Fruit fly (Drosophila melanogaster) whole organism, prepupa: ENCODE data around the gene GluClalpha.

Experiments used
- Blimp-1 ChIP-seq: fragments of 200-800 bp; sonication (Bioruptor generic); optimal IDR thresholded peaks from 3 replicates; lab custom pipeline; 2017; ENCODE audit warnings: missing biosample characterization, missing genetic modification characterization, mild to moderate bottlenecking, moderate library complexity, missing genetic modification reagents
- CG11902 ChIP-seq: fragments of 200-800 bp; sonication (Bioruptor generic); optimal IDR thresholded peaks from 3 replicates; lab custom pipeline; 2016; ENCODE audit warnings: missing biosample characterization, missing genetic modification characterization
- CG16779 ChIP-seq: fragments of 200-800 bp; sonication (Bioruptor generic); optimal IDR thresholded peaks from 3 replicates; lab custom pipeline; 2017; ENCODE audit warnings: missing biosample characterization, mild to moderate bottlenecking, missing genetic modification characterization
- CG3032 ChIP-seq: fragments of 200-800 bp; optimal IDR thresholded peaks from 2 replicates; lab custom pipeline; 2019; ENCODE audit warnings: missing biosample characterization, mild to moderate bottlenecking, missing genetic modification characterization, moderate library complexity
- CG32006 ChIP-seq: fragments of 200-800 bp; sonication (Bioruptor generic); optimal IDR thresholded peaks from 3 replicates; lab custom pipeline; 2017; ENCODE audit warnings: missing biosample characterization, mild to moderate bottlenecking, missing genetic modification characterization
- CG34406 ChIP-seq: fragments of 200-800 bp; sonication (Bioruptor generic); optimal IDR thresholded peaks from 3 replicates; lab custom pipeline; 2016; ENCODE audit warnings: missing biosample characterization, missing genetic modification characterization
- CG4318 ChIP-seq: fragments of 200-800 bp; sonication (Bioruptor generic); optimal IDR thresholded peaks from 3 replicates; lab custom pipeline; 2017; ENCODE audit warnings: missing biosample characterization, mild to moderate bottlenecking, missing genetic modification characterization
- CG6163 ChIP-seq: fragments of 200-800 bp; sonication (Bioruptor generic); IDR thresholded peaks from 3 replicates; pipeline ENCODE4 v1.3.6; 2022; ENCODE audit warnings: missing biosample characterization, missing genetic modification characterization
- CG6276 ChIP-seq: fragments of 200-800 bp; sonication (Bioruptor generic); optimal IDR thresholded peaks from 2 replicates; lab custom pipeline; 2017; ENCODE audit warnings: missing biosample characterization, mild to moderate bottlenecking, missing genetic modification characterization
- CG7368 ChIP-seq: fragments of 200-800 bp; sonication (Bioruptor generic); optimal IDR thresholded peaks from 3 replicates; lab custom pipeline; 2016; ENCODE audit warnings: missing biosample characterization, missing genetic modification characterization
- CG8119 ChIP-seq: fragments of 200-800 bp; sonication (Bioruptor generic); IDR thresholded peaks from 3 replicates; pipeline ENCODE4 v1.3.6; 2022; ENCODE audit warnings: missing biosample characterization, missing genetic modification characterization
- CG8632 ChIP-seq: fragments of 200-800 bp; sonication (Bioruptor generic); optimal IDR thresholded peaks from 3 replicates; lab custom pipeline; 2016; ENCODE audit warnings: missing biosample characterization, missing genetic modification characterization
- Eip78C ChIP-seq: fragments of 200-800 bp; sonication (Bioruptor generic); peaks from one replicate; lab custom pipeline; 2016; ENCODE audit warnings: missing biosample characterization, missing genetic modification characterization
- Ets21C ChIP-seq: fragments of 200-800 bp; sonication (Bioruptor generic); optimal IDR thresholded peaks from 3 replicates; lab custom pipeline; 2016; ENCODE audit warnings: missing biosample characterization, missing genetic modification characterization
- Ets96B ChIP-seq: fragments of 200-800 bp; optimal IDR thresholded peaks from 2 replicates; lab custom pipeline; 2019; ENCODE audit warnings: missing biosample characterization, mild to moderate bottlenecking, missing genetic modification characterization, moderate library complexity
- Hr4 ChIP-seq: fragments of 200-800 bp; sonication (Bioruptor generic); optimal IDR thresholded peaks from 3 replicates; lab custom pipeline; 2016; ENCODE audit warnings: missing biosample characterization, missing genetic modification characterization
- Lpt ChIP-seq: fragments of 200-800 bp; sonication (Bioruptor generic); optimal IDR thresholded peaks from 3 replicates; lab custom pipeline; 2016; ENCODE audit warnings: missing biosample characterization, missing genetic modification characterization
- Met ChIP-seq: fragments of 200-800 bp; sonication (Bioruptor generic); optimal IDR thresholded peaks from 3 replicates; lab custom pipeline; 2016; ENCODE audit warnings: missing biosample characterization, missing genetic modification characterization
- OdsH ChIP-seq: fragments of 200-800 bp; sonication (Bioruptor generic); optimal IDR thresholded peaks from 3 replicates; lab custom pipeline; 2016; ENCODE audit warnings: missing biosample characterization, missing genetic modification characterization
- Sox14 ChIP-seq: fragments of 200-800 bp; sonication (Bioruptor generic); optimal IDR thresholded peaks from 3 replicates; lab custom pipeline; 2016; ENCODE audit warnings: missing biosample characterization, missing genetic modification characterization
- acj6 ChIP-seq: fragments of 200-800 bp; sonication (Bioruptor generic); optimal IDR thresholded peaks from 3 replicates; lab custom pipeline; 2016; ENCODE audit warnings: missing biosample characterization, missing genetic modification characterization
- cyc ChIP-seq: fragments of 200-800 bp; sonication (Bioruptor generic); optimal IDR thresholded peaks from 3 replicates; lab custom pipeline; 2016; ENCODE audit warnings: missing biosample characterization, missing genetic modification characterization
- dac ChIP-seq: fragments of 200-800 bp; sonication (Bioruptor generic); optimal IDR thresholded peaks from 2 replicates; lab custom pipeline; 2017; ENCODE audit warnings: missing biosample characterization, mild to moderate bottlenecking, missing genetic modification characterization
- dsx ChIP-seq: fragments of 200-800 bp; optimal IDR thresholded peaks from 3 replicates; lab custom pipeline; 2019; ENCODE audit warnings: missing biosample characterization, mild to moderate bottlenecking, missing genetic modification characterization, moderate library complexity; ENCODE audit not compliant: poor library complexity, severe bottlenecking
- fd85E ChIP-seq: fragments of 200-800 bp; sonication (Bioruptor generic); optimal IDR thresholded peaks from 3 replicates; lab custom pipeline; 2016; ENCODE audit warnings: missing biosample characterization, missing genetic modification characterization
- lz ChIP-seq: fragments of 200-800 bp; sonication (Bioruptor generic); optimal IDR thresholded peaks from 3 replicates; lab custom pipeline; 2016; ENCODE audit warnings: missing biosample characterization, missing genetic modification characterization
- pdm3 ChIP-seq: fragments of 200-800 bp; sonication (Bioruptor generic); optimal IDR thresholded peaks from 3 replicates; lab custom pipeline; 2016; ENCODE audit warnings: missing biosample characterization, missing genetic modification characterization
- salr ChIP-seq, 2 experiments: fragments of 200-800 bp; sonication (Bioruptor generic); optimal IDR thresholded peaks; 3 replicates each; lab custom pipeline; 2016 to 2018; ENCODE audit warnings: missing biosample characterization in 2 of 2, missing genetic modification characterization in 2 of 2, mild to moderate bottlenecking in 1 of 2
- svp ChIP-seq: fragments of 200-800 bp; sonication (Bioruptor generic); peaks from one replicate; lab custom pipeline; 2016; ENCODE audit warnings: missing biosample characterization, missing genetic modification characterization
- vri ChIP-seq: fragments of 200-800 bp; sonication (Bioruptor generic); optimal IDR thresholded peaks from 3 replicates; lab custom pipeline; 2016; ENCODE audit warnings: missing biosample characterization, mild to moderate bottlenecking, missing genetic modification characterization

GluClalpha gene

DNA sequence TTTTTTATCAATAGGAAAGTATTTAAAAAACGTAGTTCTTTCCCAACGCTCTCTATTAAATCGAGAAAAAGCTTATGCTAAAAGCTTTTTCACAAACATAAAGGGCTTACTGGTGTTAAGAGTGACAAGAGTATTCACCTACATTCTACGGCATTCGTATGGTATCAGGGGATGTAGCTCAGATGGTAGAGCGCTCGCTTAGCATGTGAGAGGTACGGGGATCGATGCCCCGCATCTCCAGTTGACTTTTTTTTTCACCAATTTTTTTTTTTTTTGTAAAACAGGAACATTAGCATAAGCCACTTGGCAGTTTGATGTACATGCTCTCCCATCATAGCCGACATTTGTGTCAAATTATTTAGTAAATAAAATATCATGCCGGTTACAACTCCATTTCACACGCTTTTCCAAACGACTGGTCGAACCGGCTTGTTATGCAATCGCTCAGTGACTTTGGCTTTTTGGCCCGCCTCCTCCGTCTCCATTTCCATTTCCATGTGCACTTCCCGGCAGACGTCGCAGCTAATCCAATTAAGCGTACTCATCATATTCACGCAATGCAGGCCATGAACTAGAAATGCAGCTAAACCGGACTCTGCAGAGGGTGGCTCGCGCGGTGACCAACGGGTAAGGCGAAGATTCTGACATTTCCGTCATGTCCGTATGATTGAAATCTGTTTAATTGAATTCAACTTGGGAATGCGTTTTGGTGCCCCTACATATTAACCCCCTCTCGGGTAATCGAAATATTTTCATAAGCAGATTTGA, 60.5 kb downstream of the GluClalpha start:
- no peak for TF ChIP-seq CG16779 (tag; lab: Kevin White, UChicago)
- TF ChIP-seq CG8119 (GFP tag; lab: Robert Waterston, UW), result 0 out of 3 replicates have a peak, but pooled peaks have one; percentile 16
- TF ChIP-seq svp, result peak; percentile 27

DNA sequence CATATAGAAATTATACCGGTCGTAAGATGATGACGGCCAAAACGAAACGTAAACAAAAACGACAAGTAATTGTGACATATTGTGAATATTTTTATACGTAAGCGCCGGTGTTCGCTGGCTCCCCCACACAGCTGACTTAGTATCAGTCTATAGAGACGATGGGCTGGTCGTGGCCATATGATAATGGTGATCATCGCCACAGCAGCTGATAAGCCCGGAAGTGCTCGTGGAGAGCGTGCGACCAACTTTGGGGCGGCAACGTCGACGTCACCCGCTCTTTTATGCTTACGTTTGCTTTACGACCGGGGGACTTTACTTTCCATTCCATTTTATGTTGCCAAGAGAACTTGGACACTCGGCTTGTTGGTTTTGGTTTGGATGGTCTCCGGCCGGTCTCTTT, 62.2 kb downstream of the GluClalpha start:
- TF ChIP-seq svp (peak; percentile 80), salr (GFP tag; optimal IDR thresholded peaks at IDR 0.05; lab: Kevin White, UChicago) (no peak)

DNA sequence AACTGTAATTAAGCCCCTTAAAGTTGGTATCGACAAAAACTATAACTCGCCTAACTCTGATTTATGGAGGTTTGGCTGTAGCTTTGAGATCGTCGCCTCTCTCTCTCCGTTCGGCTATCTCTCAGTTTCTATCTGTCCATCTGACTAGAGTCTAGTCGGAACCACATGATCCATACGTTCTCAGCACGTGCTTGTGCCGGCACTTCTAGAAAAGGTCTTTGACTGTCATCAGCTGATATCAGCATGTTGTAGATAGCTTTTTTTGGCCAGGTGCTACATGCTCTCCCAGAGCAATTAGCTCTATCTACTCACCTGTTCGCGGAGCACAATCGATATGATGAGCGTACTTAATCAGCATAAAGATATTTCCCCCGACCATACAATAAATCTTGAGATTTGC, 63.1 kb downstream of the GluClalpha start:
- TF ChIP-seq CG6163 (GFP tag; lab: Robert Waterston, UW), result no peak
- TF ChIP-seq CG6276, result no peak
- no peak for TF ChIP-seq fd85E (GFP tag; lab: Kevin White, UChicago)
- TF ChIP-seq CG3032, result no peak
- no peak for TF ChIP-seq CG8632 (GFP tag; lab: Kevin White, UChicago)
- no peak for TF ChIP-seq Sox14 (GFP tag; lab: Kevin White, UChicago)
- no peak for TF ChIP-seq Eip78C (GFP tag; lab: Kevin White, UChicago)
- TF ChIP-seq Ets96B (tag; lab: Kevin White, UChicago), result no peak
- TF ChIP-seq Met (GFP tag; lab: Kevin White, UChicago), result no peak

- no peak for TF ChIP-seq CG7368
- TF ChIP-seq CG34406 (GFP tag; lab: Kevin White, UChicago), result no peak
- TF ChIP-seq Hr4 (GFP tag; lab: Kevin White, UChicago), result no peak
- no peak for TF ChIP-seq CG32006 (GFP tag; lab: Kevin White, UChicago)
- TF ChIP-seq pdm3, result no peak
These were observed 64.8 kb downstream of the GluClalpha start for dm6 chr3R:19795332-19795731.

dm6 chr3R:19796835-19797234, 66.3 kb downstream of the GluClalpha start:
- no peak for TF ChIP-seq dsx (GFP tag; lab: Kevin White, UChicago)
- TF ChIP-seq CG6276, result no peak
- TF ChIP-seq acj6 (GFP tag; lab: Kevin White, UChicago), result no peak
- TF ChIP-seq CG4318 (GFP tag; lab: Kevin White, UChicago), result no peak
- TF ChIP-seq dac (GFP tag; lab: Kevin White, UChicago), result no peak
- TF ChIP-seq Lpt (GFP tag; lab: Kevin White, UChicago), result no peak
- no peak for TF ChIP-seq Met (GFP tag; lab: Kevin White, UChicago)
- TF ChIP-seq CG11902 (GFP tag; lab: Kevin White, UChicago), result no peak
- TF ChIP-seq lz (GFP tag; lab: Kevin White, UChicago), result no peak
- no peak for TF ChIP-seq Ets96B (tag; lab: Kevin White, UChicago)
- TF ChIP-seq CG8632 (GFP tag; lab: Kevin White, UChicago), result no peak
- TF ChIP-seq Blimp-1, result no peak
- no peak for TF ChIP-seq Sox14 (GFP tag; lab: Kevin White, UChicago)
- no peak for TF ChIP-seq vri (GFP tag; lab: Kevin White, UChicago)

- TF ChIP-seq Ets21C (GFP tag; lab: Kevin White, UChicago), result no peak
- no peak for TF ChIP-seq OdsH (GFP tag; lab: Kevin White, UChicago)
- TF ChIP-seq Eip78C (GFP tag; lab: Kevin White, UChicago), result peak; percentile 17
- TF ChIP-seq dac (GFP tag; lab: Kevin White, UChicago), result no peak
- TF ChIP-seq pdm3, result no peak
- TF ChIP-seq cyc (GFP tag; lab: Kevin White, UChicago), result no peak
- no peak for TF ChIP-seq acj6 (GFP tag; lab: Kevin White, UChicago)
These were observed 69.1 kb downstream of the GluClalpha start for dm6 chr3R:19799614-19800013.
